Fruit fly (Drosophila melanogaster) whole organism, embryonic: ENCODE data around the gene fz.

ENCODE experiments used
- Aef1 ChIP-seq: fragments of 200-800 bp; sonication (Bioruptor generic); IDR thresholded peaks from 3 replicates; pipeline ENCODE4 v1.3.6; 2022; ENCODE audit warnings: missing biosample characterization, missing genetic modification characterization
- Bgb ChIP-seq: fragments of 200-800 bp; sonication (Bioruptor generic); IDR thresholded peaks from 2 replicates; pipeline ENCODE4 v1.3.6; 2022; ENCODE audit warnings: missing biosample characterization, missing genetic modification characterization; ENCODE audit not compliant: partially characterized antibody
- CG10209 ChIP-seq: fragments of 200-800 bp; sonication (Bioruptor generic); optimal IDR thresholded peaks from 3 replicates; lab custom pipeline; 2017; ENCODE audit warnings: missing biosample characterization, mild to moderate bottlenecking, missing genetic modification characterization, missing genetic modification reagents
- CG10267 ChIP-seq: fragments of 200-800 bp; sonication (Bioruptor generic); optimal IDR thresholded peaks from 2 replicates; lab custom pipeline; 2018; ENCODE audit warnings: missing biosample characterization, mild to moderate bottlenecking, missing genetic modification characterization, moderate library complexity
- CG10274 ChIP-seq: fragments of 200-800 bp; sonication (Bioruptor generic); optimal IDR thresholded peaks from 3 replicates; lab custom pipeline; 2017; ENCODE audit warnings: missing biosample characterization, mild to moderate bottlenecking, missing genetic modification characterization
- CG11085 ChIP-seq: fragments of 200-800 bp; sonication (Bioruptor generic); IDR thresholded peaks from 2 replicates; pipeline ENCODE4 v1.3.6; 2022; ENCODE audit warnings: missing biosample characterization, missing genetic modification characterization
- CG11398 ChIP-seq: fragments of 200-800 bp; sonication (Bioruptor generic); optimal IDR thresholded peaks from 2 replicates; lab custom pipeline; 2016; ENCODE audit warnings: missing biosample characterization, missing genetic modification characterization
- CG11560 ChIP-seq: fragments of 200-800 bp; sonication (Bioruptor generic); IDR thresholded peaks from 3 replicates; pipeline ENCODE4 v1.3.6; 2022; ENCODE audit warnings: missing biosample characterization, missing genetic modification characterization
- CG12155 ChIP-seq: fragments of 200-800 bp; sonication (Bioruptor generic); optimal IDR thresholded peaks from 3 replicates; lab custom pipeline; 2016; ENCODE audit warnings: missing biosample characterization, missing genetic modification characterization
- CG14050 ChIP-seq: fragments of 200-800 bp; sonication (Bioruptor generic); IDR thresholded peaks from 3 replicates; pipeline ENCODE4 v1.3.6; 2022; ENCODE audit warnings: missing biosample characterization, missing genetic modification characterization
- CG14860 ChIP-seq: fragments of 200-800 bp; sonication (Bioruptor generic); IDR thresholded peaks from 3 replicates; pipeline ENCODE4 v1.3.6; 2022; ENCODE audit warnings: missing biosample characterization, missing genetic modification characterization; ENCODE audit not compliant: partially characterized antibody
- CG16863 ChIP-seq: fragments of 200-800 bp; sonication (Bioruptor generic); optimal IDR thresholded peaks from 3 replicates; lab custom pipeline; 2016; ENCODE audit warnings: missing biosample characterization, missing genetic modification characterization
- CG17186 ChIP-seq: fragments of 200-800 bp; sonication (Bioruptor generic); optimal IDR thresholded peaks from 3 replicates; lab custom pipeline; 2017; ENCODE audit warnings: missing biosample characterization, missing genetic modification reagents, missing genetic modification characterization
- CG17328 ChIP-seq: fragments of 200-800 bp; sonication (Bioruptor generic); IDR thresholded peaks from 2 replicates; pipeline ENCODE4 v1.3.6; 2022; ENCODE audit warnings: missing biosample characterization, missing genetic modification characterization
- CG17829 ChIP-seq: fragments of 200-800 bp; optimal IDR thresholded peaks from 2 replicates; lab custom pipeline; 2019; ENCODE audit warnings: missing biosample characterization, mild to moderate bottlenecking, missing genetic modification characterization, moderate library complexity
- CG2889 ChIP-seq: fragments of 200-800 bp; sonication (Bioruptor generic); IDR thresholded peaks from 3 replicates; pipeline ENCODE4 v1.3.6; 2022; ENCODE audit warnings: missing biosample characterization, missing genetic modification characterization
- CG4424 ChIP-seq: fragments of 200-800 bp; sonication (Bioruptor generic); optimal IDR thresholded peaks from 3 replicates; lab custom pipeline; 2016; ENCODE audit warnings: missing biosample characterization, missing genetic modification characterization
- CG4854 ChIP-seq: fragments of 200-800 bp; sonication (Bioruptor generic); optimal IDR thresholded peaks from 2 replicates; lab custom pipeline; 2016; ENCODE audit warnings: missing biosample characterization, missing genetic modification characterization, inconsistent platforms
- CG7963 ChIP-seq: fragments of 200-800 bp; sonication (Bioruptor generic); IDR thresholded peaks from 3 replicates; pipeline ENCODE4 v1.3.6; 2022; ENCODE audit warnings: missing biosample characterization, missing genetic modification characterization; ENCODE audit not compliant: partially characterized antibody
- CG8478 ChIP-seq: fragments of >200 bp; optimal IDR thresholded peaks from 2 replicates; lab custom pipeline; 2018
- CG9932 ChIP-seq: fragments of 200-800 bp; sonication (Bioruptor generic); IDR thresholded peaks from 2 replicates; pipeline ENCODE4 v1.3.6; 2022; ENCODE audit warnings: missing biosample characterization, missing genetic modification characterization
- Dbx ChIP-seq: fragments of 200-800 bp; sonication (Bioruptor generic); IDR thresholded peaks from 3 replicates; pipeline ENCODE4 v1.3.6; 2022; ENCODE audit warnings: missing biosample characterization, missing genetic modification characterization
- Deaf1 ChIP-seq: fragments of 200-800 bp; optimal IDR thresholded peaks from 3 replicates; lab custom pipeline; 2019; ENCODE audit warnings: missing biosample characterization, mild to moderate bottlenecking, missing genetic modification characterization, moderate library complexity
- Doc2 ChIP-seq: fragments of 200-800 bp; sonication (Bioruptor generic); IDR thresholded peaks from 2 replicates; pipeline ENCODE4 v1.3.6; 2022; ENCODE audit warnings: missing biosample characterization, missing genetic modification characterization
- Gsc ChIP-seq: fragments of 200-800 bp; sonication (Bioruptor generic); IDR thresholded peaks from 2 replicates; pipeline ENCODE4 v1.3.6; 2022; ENCODE audit warnings: missing biosample characterization, missing genetic modification characterization
- H15 ChIP-seq: fragments of 200-800 bp; sonication (Bioruptor generic); IDR thresholded peaks from 3 replicates; pipeline ENCODE4 v1.3.6; 2022; ENCODE audit warnings: missing biosample characterization, missing genetic modification characterization
- HLH4C ChIP-seq: fragments of 200-800 bp; sonication (Bioruptor generic); IDR thresholded peaks from 3 replicates; pipeline ENCODE4 v1.3.6; 2022; ENCODE audit warnings: missing biosample characterization, missing genetic modification characterization; ENCODE audit not compliant: partially characterized antibody
- Hsf ChIP-seq: fragments of 200-800 bp; sonication (Bioruptor generic); optimal IDR thresholded peaks from 3 replicates; lab custom pipeline; 2016; ENCODE audit warnings: missing biosample characterization, missing genetic modification characterization
- Optix ChIP-seq: fragments of 200-800 bp; sonication (Bioruptor generic); IDR thresholded peaks from 3 replicates; pipeline ENCODE4 v1.3.6; 2022; ENCODE audit warnings: missing biosample characterization, missing genetic modification characterization
- PHDP ChIP-seq: fragments of 200-800 bp; sonication (Bioruptor generic); optimal IDR thresholded peaks from 3 replicates; lab custom pipeline; 2018; ENCODE audit warnings: missing biosample characterization, mild to moderate bottlenecking, missing genetic modification characterization, moderate library complexity
- Ravus ChIP-seq: fragments of 200-800 bp; sonication (Bioruptor generic); IDR thresholded peaks from 2 replicates; pipeline ENCODE4 v1.3.6; 2022; ENCODE audit warnings: missing biosample characterization, missing genetic modification characterization
- Sry-δ ChIP-seq: fragments of 200-800 bp; sonication (Bioruptor generic); optimal IDR thresholded peaks from 2 replicates; lab custom pipeline; 2016; ENCODE audit warnings: missing biosample characterization, missing genetic modification characterization
- btn ChIP-seq: fragments of 200-800 bp; sonication (Bioruptor generic); optimal IDR thresholded peaks from 2 replicates; lab custom pipeline; 2016; ENCODE audit warnings: missing biosample characterization, missing genetic modification characterization
- caup ChIP-seq: fragments of 200-800 bp; sonication (Bioruptor generic); optimal IDR thresholded peaks from 3 replicates; lab custom pipeline; 2017; ENCODE audit warnings: missing biosample characterization, mild to moderate bottlenecking, missing genetic modification characterization, moderate library complexity; ENCODE audit not compliant: severe bottlenecking
- crp ChIP-seq, 2 experiments: fragments of 200-800 bp; sonication (Bioruptor generic); optimal IDR thresholded peaks; 2 replicates in 1 of 2; 3 replicates in 1 of 2; lab custom pipeline; 2017; ENCODE audit warnings: missing biosample characterization in 2 of 2, missing genetic modification characterization in 2 of 2, mild to moderate bottlenecking in 1 of 2, moderate library complexity in 1 of 2
- dmrt99B ChIP-seq: fragments of 200-800 bp; sonication (Bioruptor generic); optimal IDR thresholded peaks from 2 replicates; lab custom pipeline; 2018; ENCODE audit warnings: missing biosample characterization, mild to moderate bottlenecking, missing genetic modification characterization, moderate library complexity
- ftz-f1 ChIP-seq: fragments of 200-800 bp; sonication (Bioruptor generic); optimal IDR thresholded peaks from 2 replicates; lab custom pipeline; 2016; ENCODE audit warnings: missing biosample characterization, missing genetic modification characterization
- fu2 ChIP-seq: fragments of 200-800 bp; sonication (Bioruptor generic); optimal IDR thresholded peaks from 2 replicates; lab custom pipeline; 2016; ENCODE audit warnings: missing biosample characterization, missing genetic modification characterization
- gem ChIP-seq: fragments of 200-800 bp; sonication (Bioruptor generic); optimal IDR thresholded peaks from 2 replicates; lab custom pipeline; 2019; ENCODE audit warnings: missing biosample characterization, mild to moderate bottlenecking, missing genetic modification characterization, moderate library complexity
- kah ChIP-seq: fragments of 200-800 bp; sonication (Bioruptor generic); optimal IDR thresholded peaks from 2 replicates; lab custom pipeline; 2018; ENCODE audit warnings: missing biosample characterization, mild to moderate bottlenecking, missing genetic modification characterization
- lab ChIP-seq: fragments of 200-800 bp; sonication (Bioruptor generic); optimal IDR thresholded peaks from 3 replicates; lab custom pipeline; 2017; ENCODE audit warnings: missing biosample characterization, missing genetic modification characterization, mild to moderate bottlenecking, moderate library complexity, missing genetic modification reagents
- maf-S ChIP-seq: fragments of 200-800 bp; sonication (Bioruptor generic); optimal IDR thresholded peaks from 2 replicates; lab custom pipeline; 2016; ENCODE audit warnings: missing biosample characterization, missing genetic modification characterization
- odd ChIP-seq: fragments of 200-800 bp; sonication (Bioruptor generic); optimal IDR thresholded peaks from 2 replicates; lab custom pipeline; 2017; ENCODE audit warnings: missing biosample characterization, mild to moderate bottlenecking, missing genetic modification characterization
- onecut ChIP-seq: fragments of 200-800 bp; sonication (Bioruptor generic); IDR thresholded peaks from 2 replicates; pipeline ENCODE4 v1.3.6; 2022; ENCODE audit warnings: missing biosample characterization, missing genetic modification characterization
- ranshi ChIP-seq: fragments of 200-800 bp; sonication (Bioruptor generic); IDR thresholded peaks from 2 replicates; pipeline ENCODE4 v1.3.6; 2022; ENCODE audit warnings: missing biosample characterization, missing genetic modification characterization
- scrt ChIP-seq: fragments of 200-800 bp; sonication (Bioruptor generic); optimal IDR thresholded peaks from 2 replicates; lab custom pipeline; 2018; ENCODE audit warnings: missing biosample characterization, mild to moderate bottlenecking, missing genetic modification characterization, moderate library complexity
- sd ChIP-seq: fragments of 200-800 bp; sonication (Bioruptor generic); optimal IDR thresholded peaks from 3 replicates; lab custom pipeline; 2018; ENCODE audit warnings: missing biosample characterization, mild to moderate bottlenecking, missing genetic modification characterization, moderate library complexity
- sr ChIP-seq: fragments of 200-800 bp; sonication (Bioruptor generic); IDR thresholded peaks from 3 replicates; pipeline ENCODE4 v1.3.6; 2022; ENCODE audit warnings: missing biosample characterization, missing genetic modification characterization
- stwl ChIP-seq: fragments of 200-800 bp; sonication (Bioruptor generic); optimal IDR thresholded peaks from 3 replicates; lab custom pipeline; 2018; ENCODE audit warnings: missing biosample characterization, mild to moderate bottlenecking, missing genetic modification characterization, moderate library complexity
- tx ChIP-seq: fragments of 200-800 bp; sonication (Bioruptor generic); optimal IDR thresholded peaks from 2 replicates; lab custom pipeline; 2016; ENCODE audit warnings: missing biosample characterization, missing genetic modification characterization
- unpg ChIP-seq: fragments of 200-800 bp; sonication (Bioruptor generic); optimal IDR thresholded peaks from 3 replicates; lab custom pipeline; 2018; ENCODE audit warnings: missing biosample characterization, mild to moderate bottlenecking, missing genetic modification characterization, moderate library complexity

Gene fz

dm6 chr3L:14297482-14297881, 23.3 kb downstream of the fz start (continued):
- TF ChIP-seq btn (GFP tag; lab: Kevin White, UChicago): no peak
- TF ChIP-seq Optix (GFP tag; lab: Robert Waterston, UW): no peak
- peak; percentile 62 for TF ChIP-seq onecut
- peak; percentile 74; the same call in 1 of the 2 replicates for TF ChIP-seq ranshi (GFP tag; lab: Robert Waterston, UW)
- TF ChIP-seq crp (GFP tag; optimal IDR thresholded peaks at IDR 0.05; lab: Kevin White, UChicago): no peak
- TF ChIP-seq CG16863 (GFP tag; lab: Kevin White, UChicago): peak; percentile 49
- no peak for TF ChIP-seq fu2 (GFP tag; lab: Kevin White, UChicago)
- TF ChIP-seq Aef1 (GFP tag; lab: Robert Waterston, UW): peak; percentile 36; the same call in 1 of the 3 replicates
- no peak for TF ChIP-seq CG14860
- no peak for TF ChIP-seq ftz-f1 (GFP tag; lab: Kevin White, UChicago)
- peak; percentile 86 for TF ChIP-seq gem
- no peak for TF ChIP-seq Gsc
- peak; percentile 69; the same call in 2 of the 3 replicates for TF ChIP-seq H15 (GFP tag; lab: Robert Waterston, UW)
- TF ChIP-seq Sry-δ (GFP tag; lab: Kevin White, UChicago): peak; percentile 8
- TF ChIP-seq Dbx (GFP tag; lab: Robert Waterston, UW): peak; percentile 49; the same call in 1 of the 3 replicates
- TF ChIP-seq HLH4C (GFP tag; lab: Robert Waterston, UW): no peak
- TF ChIP-seq CG12155 (GFP tag; lab: Kevin White, UChicago): peak; percentile 51
- no peak for TF ChIP-seq sr (GFP tag; lab: Robert Waterston, UW)
- TF ChIP-seq unpg (GFP tag; lab: Kevin White, UChicago): peak; percentile 78
- TF ChIP-seq CG11085 (GFP tag; lab: Robert Waterston, UW): no peak
- TF ChIP-seq dmrt99B: peak; percentile 79
- no peak for TF ChIP-seq Bgb (GFP tag; lab: Robert Waterston, UW)
- TF ChIP-seq CG10267 (tag; lab: Kevin White, UChicago): peak; percentile 80
- peak; percentile 73 for TF ChIP-seq CG17328 (GFP tag; lab: Robert Waterston, UW)
- TF ChIP-seq kah (GFP tag; lab: Kevin White, UChicago): peak; percentile 17
- peak; percentile 87 for TF ChIP-seq CG17829 (tag; lab: Kevin White, UChicago)
- peak; percentile 36 for TF ChIP-seq scrt (GFP tag; lab: Kevin White, UChicago)
- TF ChIP-seq CG4854: peak; percentile 39
- no peak for TF ChIP-seq maf-S
- no peak for TF ChIP-seq tx (GFP tag; lab: Kevin White, UChicago)
- TF ChIP-seq CG8478 (lab: Kevin White, UChicago): no peak
- no peak for TF ChIP-seq Ravus (GFP tag; lab: Robert Waterston, UW)
- TF ChIP-seq CG11560 (tag; lab: Robert Waterston, UW): no peak
- TF ChIP-seq CG7963 (GFP tag; lab: Robert Waterston, UW): no peak
- peak; percentile 36; the same call in 1 of the 2 replicates for TF ChIP-seq CG9932 (GFP tag; lab: Robert Waterston, UW)
- peak; percentile 25 for TF ChIP-seq CG17186 (GFP tag; lab: Kevin White, UChicago)
- TF ChIP-seq PHDP (tag; lab: Kevin White, UChicago): peak; percentile 73
- TF ChIP-seq sd (tag; lab: Kevin White, UChicago): peak; percentile 29
- TF ChIP-seq Deaf1 (tag; lab: Kevin White, UChicago): peak; percentile 63
- TF ChIP-seq CG2889: 0 out of 3 replicates have a peak, but pooled peaks have one; percentile 49
- no peak for TF ChIP-seq CG10274 (GFP tag; lab: Kevin White, UChicago)
- peak; percentile 64 for TF ChIP-seq lab (GFP tag; lab: Kevin White, UChicago)
- peak; percentile 83 for TF ChIP-seq CG4424 (GFP tag; lab: Kevin White, UChicago)
- TF ChIP-seq caup (GFP tag; lab: Kevin White, UChicago): peak; percentile 60
- TF ChIP-seq Hsf (GFP tag; lab: Kevin White, UChicago): peak; percentile 53
- TF ChIP-seq CG14050: peak; percentile 57
- no peak for TF ChIP-seq Doc2 (GFP tag; lab: Robert Waterston, UW)
- peak; percentile 48 for TF ChIP-seq CG10209 (GFP tag; lab: Kevin White, UChicago)
- TF ChIP-seq odd (GFP tag; lab: Kevin White, UChicago): peak; percentile 46
- TF ChIP-seq stwl (tag; lab: Kevin White, UChicago): peak; percentile 13
- peak; percentile 12 for TF ChIP-seq CG11398 (GFP tag; lab: Kevin White, UChicago)
